Fruit fly (Drosophila melanogaster) whole organism, pupa: ENCODE measurements around the gene goe.

Experiments used
- CG10348 ChIP-seq: fragments of 200-800 bp; sonication (Bioruptor generic); IDR thresholded peaks from 2 replicates; pipeline ENCODE4 v1.3.6; 2022; ENCODE audit warnings: missing biosample characterization, missing genetic modification characterization
- CG14655 ChIP-seq: fragments of 200-800 bp; sonication (Bioruptor generic); optimal IDR thresholded peaks from 3 replicates; lab custom pipeline; 2017; ENCODE audit warnings: mild to moderate bottlenecking, missing biosample characterization, missing genetic modification reagents, missing genetic modification characterization
- CG15710 ChIP-seq: fragments of 200-800 bp; sonication (Bioruptor generic); optimal IDR thresholded peaks from 2 replicates; lab custom pipeline; 2018; ENCODE audit warnings: missing biosample characterization, mild to moderate bottlenecking, missing genetic modification characterization, moderate library complexity
- CG32121 ChIP-seq: fragments of 200-800 bp; sonication (Bioruptor generic); IDR thresholded peaks from 2 replicates; pipeline ENCODE4 v1.3.6; 2022; ENCODE audit warnings: missing biosample characterization, missing genetic modification characterization
- CG34367 ChIP-seq: fragments of 200-800 bp; sonication (Bioruptor generic); optimal IDR thresholded peaks from 2 replicates; lab custom pipeline; 2018; ENCODE audit warnings: missing biosample characterization, mild to moderate bottlenecking, missing genetic modification characterization
- CG8159 ChIP-seq: fragments of 200-800 bp; sonication (Bioruptor generic); optimal IDR thresholded peaks from 3 replicates; lab custom pipeline; 2018; ENCODE audit warnings: missing biosample characterization, mild to moderate bottlenecking, missing genetic modification characterization, moderate library complexity
- CG9948 ChIP-seq: fragments of 200-800 bp; sonication (Bioruptor generic); optimal IDR thresholded peaks from 2 replicates; lab custom pipeline; 2018; ENCODE audit warnings: missing biosample characterization, mild to moderate bottlenecking, missing genetic modification characterization, moderate library complexity
- D1 ChIP-seq: fragments of 200-800 bp; sonication (Bioruptor generic); optimal IDR thresholded peaks from 2 replicates; lab custom pipeline; 2018; ENCODE audit warnings: missing biosample characterization, mild to moderate bottlenecking, missing genetic modification characterization, moderate library complexity
- Ets98B ChIP-seq: fragments of 200-800 bp; sonication (Bioruptor generic); IDR thresholded peaks from 2 replicates; pipeline ENCODE4 v1.3.6; 2022; ENCODE audit warnings: missing biosample characterization, missing genetic modification characterization
- Pif1A ChIP-seq: fragments of 200-800 bp; sonication (Bioruptor generic); optimal IDR thresholded peaks from 3 replicates; lab custom pipeline; 2016; ENCODE audit warnings: missing biosample characterization, missing genetic modification characterization
- Pif1B ChIP-seq: fragments of 200-800 bp; sonication (Bioruptor generic); optimal IDR thresholded peaks from 3 replicates; lab custom pipeline; 2016; ENCODE audit warnings: missing biosample characterization, missing genetic modification characterization
- fd96Ca ChIP-seq: fragments of 200-800 bp; sonication (Bioruptor generic); IDR thresholded peaks from 3 replicates; pipeline ENCODE4 v1.3.6; 2022; ENCODE audit warnings: missing biosample characterization, missing genetic modification characterization
- rn ChIP-seq: fragments of 200-800 bp; sonication (Bioruptor generic); IDR thresholded peaks from 2 replicates; pipeline ENCODE4 v1.3.6; 2022; ENCODE audit warnings: missing biosample characterization, missing genetic modification characterization

- no peak for TF ChIP-seq fd96Ca (GFP tag; lab: Robert Waterston, UW)
- no peak for TF ChIP-seq rn (GFP tag; lab: Robert Waterston, UW)
- TF ChIP-seq CG14655 (GFP tag; lab: Kevin White, UChicago) = no peak
- TF ChIP-seq CG32121 (GFP tag; lab: Robert Waterston, UW) = no peak
- TF ChIP-seq Ets98B (GFP tag; lab: Robert Waterston, UW) = no peak
- TF ChIP-seq Pif1B (GFP tag; lab: Kevin White, UChicago) = no peak
- no peak for TF ChIP-seq CG15710
- TF ChIP-seq CG9948 (tag; lab: Kevin White, UChicago) = no peak
- TF ChIP-seq CG8159 (tag; lab: Kevin White, UChicago) = no peak
- TF ChIP-seq Pif1A (GFP tag; lab: Kevin White, UChicago) = no peak
- TF ChIP-seq CG10348 = no peak
- TF ChIP-seq D1 (tag; lab: Kevin White, UChicago) = no peak
- TF ChIP-seq CG34367 (tag; lab: Kevin White, UChicago) = no peak
Observed at dm6 chrX:16798166-16798565, 46.5 kb upstream of the goe start.
